Worm (Caenorhabditis elegans): ENCODE measurements around the gene F41E7.2.

Gene F41E7.2

DNA sequence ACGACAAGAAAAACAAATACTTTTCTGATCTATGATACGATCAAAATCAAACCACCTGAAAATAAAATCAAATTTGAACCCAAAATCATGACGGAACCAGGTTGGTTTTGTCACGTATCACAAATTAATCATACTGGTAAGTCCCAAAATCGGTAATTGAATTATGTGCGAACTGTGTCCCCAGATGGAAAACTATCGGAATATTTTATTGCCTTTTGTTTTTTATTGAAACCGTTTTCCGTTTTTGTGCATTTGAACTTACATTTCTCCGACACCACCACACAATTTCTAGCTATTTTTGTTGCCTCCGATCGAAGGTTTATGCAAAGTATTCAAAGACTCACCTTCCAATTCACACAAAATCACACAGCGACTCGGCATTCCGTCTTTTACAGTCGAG is at the start of gene F41E7.2:
F41E7.2 (plus strand) TSS at position 301 of the 400 bp plus-strand sequence.
- TF ChIP-seq pes-1 (GFP tag; IDR thresholded peaks at IDR 0.05) = no peak
- TF ChIP-seq ceh-36 (tag; optimal IDR thresholded peaks at IDR 0.05) = no peak
- no peak for TF ChIP-seq F13C5.2 (tag; optimal IDR thresholded peaks at IDR 0.05)
- no peak for TF ChIP-seq aly-1 (tag; optimal IDR thresholded peaks at IDR 0.05)

DNA sequence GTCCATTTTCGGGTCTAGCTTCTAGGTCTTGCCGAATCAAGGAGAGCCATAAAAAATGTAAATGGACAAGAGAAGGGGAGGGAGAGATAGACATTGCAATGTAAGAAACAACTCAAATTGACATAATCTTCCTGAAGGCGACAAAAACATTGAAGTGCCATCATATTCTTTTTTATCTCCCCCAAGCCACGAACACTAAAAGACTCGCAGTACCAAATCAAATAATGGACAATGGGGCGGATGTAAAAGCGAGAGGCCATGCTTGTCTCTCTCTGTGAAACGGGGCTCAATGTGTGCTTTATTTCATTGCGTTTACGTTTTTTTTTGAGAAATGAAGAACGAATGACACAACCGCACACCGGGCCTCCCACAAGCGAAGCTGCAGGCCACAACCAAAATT is 47.6 kb upstream of the F41E7.2 start:
- TF ChIP-seq hnd-1 (tag; optimal IDR thresholded peaks at IDR 0.05) (no peak), tbx-37 (GFP tag; conservative IDR thresholded peaks at IDR 0.05) (no peak), ceh-36 (tag; optimal IDR thresholded peaks at IDR 0.05) (no peak), tra-4 (tag; optimal IDR thresholded peaks at IDR 0.05) (no peak), aly-1 (tag; optimal IDR thresholded peaks at IDR 0.05) (no peak), flt-1 (GFP tag; IDR thresholded peaks at IDR 0.05) (no peak), sea-1 (GFP tag; conservative IDR thresholded peaks at IDR 0.05) (no peak), hmg-4 (GFP tag; optimal IDR thresholded peaks at IDR 0.05) (no peak), ets-7 (tag; optimal IDR thresholded peaks at IDR 0.05) (no peak)

DNA sequence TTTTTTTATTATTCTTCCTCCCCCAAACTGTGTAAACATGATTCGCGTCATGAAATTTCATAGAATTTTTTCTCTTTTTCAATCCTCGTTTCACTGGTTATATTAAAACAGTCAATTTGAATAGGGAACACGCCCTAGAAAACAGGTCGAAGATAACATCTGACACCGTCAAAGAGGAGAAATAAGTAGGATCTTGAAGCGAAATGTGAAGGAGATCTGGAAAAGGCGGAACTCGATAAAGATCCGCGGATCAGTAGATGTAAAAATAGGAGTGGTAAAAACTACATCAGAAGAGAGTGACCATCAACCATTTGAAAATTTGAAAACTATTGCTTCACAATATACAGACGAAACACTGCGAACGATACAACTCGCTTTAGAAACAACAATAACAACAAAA is 46.3 kb upstream of the F41E7.2 start:
- TF ChIP-seq sea-1 (GFP tag; conservative IDR thresholded peaks at IDR 0.05) = no peak
- no peak for TF ChIP-seq hnd-1 (tag; optimal IDR thresholded peaks at IDR 0.05)
- no peak for TF ChIP-seq ceh-13 (GFP tag; optimal IDR thresholded peaks at IDR 0.05)
- TF ChIP-seq flt-1 (GFP tag; IDR thresholded peaks at IDR 0.05) = no peak
- no peak for TF ChIP-seq hmg-4 (GFP tag; optimal IDR thresholded peaks at IDR 0.05)
- TF ChIP-seq F13C5.2 (tag; optimal IDR thresholded peaks at IDR 0.05) = no peak
- no peak for TF ChIP-seq scrt-1 (GFP tag; IDR thresholded peaks at IDR 0.05)
- TF ChIP-seq tbx-37 (GFP tag; conservative IDR thresholded peaks at IDR 0.05) = no peak
- TF ChIP-seq pes-1 (GFP tag; IDR thresholded peaks at IDR 0.05) = no peak
- no peak for TF ChIP-seq aly-1 (tag; optimal IDR thresholded peaks at IDR 0.05)
- TF ChIP-seq ama-1 (optimal IDR thresholded peaks at IDR 0.05) = no peak
- TF ChIP-seq hmbx-1 (tag; optimal IDR thresholded peaks at IDR 0.05) = no peak
- TF ChIP-seq ceh-36 (tag; optimal IDR thresholded peaks at IDR 0.05) = no peak
- TF ChIP-seq tbx-11 (GFP tag; IDR thresholded peaks at IDR 0.05) = no peak
- no peak for TF ChIP-seq ets-7 (tag; optimal IDR thresholded peaks at IDR 0.05)
- no peak for TF ChIP-seq B0310.2 (tag; optimal IDR thresholded peaks at IDR 0.05)
- no peak for TF ChIP-seq tra-4 (tag; optimal IDR thresholded peaks at IDR 0.05)

DNA sequence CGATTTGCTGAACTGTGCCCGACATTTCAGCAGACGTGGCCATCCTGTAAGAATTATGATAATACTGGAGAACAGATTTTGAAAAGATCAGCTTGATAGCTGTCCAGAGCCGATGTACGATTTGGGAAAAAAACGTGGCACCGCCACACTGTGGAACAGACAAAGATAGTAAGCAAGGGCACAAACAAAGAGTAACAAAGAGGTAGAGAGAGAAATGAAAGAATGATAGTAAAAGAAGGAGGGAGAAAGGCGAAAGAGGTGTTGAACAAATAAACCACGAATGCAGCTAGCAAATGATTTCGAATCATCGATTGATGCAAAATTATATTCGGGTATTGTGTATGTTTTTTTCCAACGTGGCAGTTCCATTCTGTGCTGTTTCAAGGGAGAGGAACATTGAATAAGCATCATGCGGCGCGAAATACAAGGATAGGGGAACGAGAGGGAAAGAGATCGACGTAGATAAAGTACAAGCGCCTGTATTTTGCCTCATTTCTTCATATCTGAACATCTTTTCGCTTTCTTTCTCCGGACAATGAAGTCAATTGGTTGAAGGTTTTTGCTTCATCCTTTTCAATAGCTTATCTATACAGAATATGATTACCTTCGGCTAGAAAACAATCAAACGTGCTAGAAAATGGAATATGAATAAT is 45.3 kb upstream of the F41E7.2 start, which contains the start of gene C14H10.3:
C14H10.3 (minus strand) TSS at position 44 of the 653 bp plus-strand sequence.
- TF ChIP-seq scrt-1 (GFP tag; IDR thresholded peaks at IDR 0.05) = no peak
- TF ChIP-seq B0310.2 (tag; optimal IDR thresholded peaks at IDR 0.05) = no peak
- TF ChIP-seq tra-4 (tag; optimal IDR thresholded peaks at IDR 0.05) = no peak
- no peak for TF ChIP-seq hnd-1 (tag; optimal IDR thresholded peaks at IDR 0.05)
- no peak for TF ChIP-seq ceh-13 (GFP tag; optimal IDR thresholded peaks at IDR 0.05)
- TF ChIP-seq tbx-11 (GFP tag; IDR thresholded peaks at IDR 0.05) = no peak
- no peak for TF ChIP-seq tbx-37 (GFP tag; conservative IDR thresholded peaks at IDR 0.05)
- no peak for TF ChIP-seq hmg-4 (GFP tag; optimal IDR thresholded peaks at IDR 0.05)
- no peak for TF ChIP-seq flt-1 (GFP tag; IDR thresholded peaks at IDR 0.05)
- no peak for TF ChIP-seq ama-1 (optimal IDR thresholded peaks at IDR 0.05)
- no peak for TF ChIP-seq hmbx-1 (tag; optimal IDR thresholded peaks at IDR 0.05)
- TF ChIP-seq sea-1 (GFP tag; conservative IDR thresholded peaks at IDR 0.05) = no peak
- no peak for TF ChIP-seq pes-1 (GFP tag; IDR thresholded peaks at IDR 0.05)
- no peak for TF ChIP-seq ceh-36 (tag; optimal IDR thresholded peaks at IDR 0.05)
- no peak for TF ChIP-seq F13C5.2 (tag; optimal IDR thresholded peaks at IDR 0.05)
- TF ChIP-seq aly-1 (tag; optimal IDR thresholded peaks at IDR 0.05) = no peak
- no peak for TF ChIP-seq ets-7 (tag; optimal IDR thresholded peaks at IDR 0.05)

DNA sequence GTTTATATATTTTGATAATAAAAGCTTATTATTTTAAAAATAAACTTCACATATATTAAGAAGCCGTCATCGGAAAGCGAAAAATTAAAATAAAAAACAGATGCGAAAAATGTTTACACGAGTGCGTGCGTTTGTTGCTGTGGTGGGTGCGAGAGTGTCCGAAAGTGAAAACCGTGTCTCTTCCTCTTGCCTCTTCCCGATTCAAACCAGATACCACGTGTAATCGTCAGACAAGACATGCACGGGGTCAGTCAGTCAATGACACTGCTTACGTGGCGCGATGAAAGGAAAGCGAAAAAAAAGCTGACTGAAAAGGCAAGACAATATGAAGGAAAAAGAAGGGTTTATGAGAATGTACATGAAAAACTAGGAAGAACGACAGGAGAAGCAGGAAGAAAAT is 42.6 kb upstream of the F41E7.2 start:
- no peak for TF ChIP-seq aly-1 (tag; optimal IDR thresholded peaks at IDR 0.05)
- TF ChIP-seq pes-1 (GFP tag; IDR thresholded peaks at IDR 0.05) = no peak
- TF ChIP-seq scrt-1 (GFP tag; IDR thresholded peaks at IDR 0.05) = no peak
- TF ChIP-seq sea-1 (GFP tag; conservative IDR thresholded peaks at IDR 0.05) = no peak
- no peak for TF ChIP-seq ama-1 (optimal IDR thresholded peaks at IDR 0.05)
- no peak for TF ChIP-seq tbx-11 (GFP tag; IDR thresholded peaks at IDR 0.05)
- TF ChIP-seq ets-7 (tag; optimal IDR thresholded peaks at IDR 0.05) = no peak
- TF ChIP-seq hmg-4 (GFP tag; optimal IDR thresholded peaks at IDR 0.05) = no peak
- no peak for TF ChIP-seq hmbx-1 (tag; optimal IDR thresholded peaks at IDR 0.05)
- no peak for TF ChIP-seq B0310.2 (tag; optimal IDR thresholded peaks at IDR 0.05)

DNA sequence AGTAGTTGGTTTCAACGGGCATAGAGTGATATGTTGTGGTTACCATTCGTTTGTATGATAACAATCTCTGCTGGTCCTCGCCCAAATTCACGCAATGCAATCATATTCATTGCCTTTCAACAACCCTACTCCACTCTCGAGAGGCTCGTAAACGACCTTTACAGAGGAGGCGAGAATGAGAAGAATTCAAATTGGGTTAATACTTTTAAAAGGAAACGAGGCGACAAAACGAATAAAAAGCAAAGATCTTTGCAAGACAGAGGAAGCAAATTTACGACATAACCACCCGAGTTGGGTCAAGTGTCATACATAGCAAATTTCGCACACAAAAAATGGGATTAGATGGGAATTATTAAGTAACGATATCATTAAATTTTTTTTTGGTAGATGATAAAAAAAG is 41.1 kb upstream of the F41E7.2 start:
- TF ChIP-seq ceh-13 (GFP tag; optimal IDR thresholded peaks at IDR 0.05) = no peak
- TF ChIP-seq aly-1 (tag; optimal IDR thresholded peaks at IDR 0.05) = no peak

DNA sequence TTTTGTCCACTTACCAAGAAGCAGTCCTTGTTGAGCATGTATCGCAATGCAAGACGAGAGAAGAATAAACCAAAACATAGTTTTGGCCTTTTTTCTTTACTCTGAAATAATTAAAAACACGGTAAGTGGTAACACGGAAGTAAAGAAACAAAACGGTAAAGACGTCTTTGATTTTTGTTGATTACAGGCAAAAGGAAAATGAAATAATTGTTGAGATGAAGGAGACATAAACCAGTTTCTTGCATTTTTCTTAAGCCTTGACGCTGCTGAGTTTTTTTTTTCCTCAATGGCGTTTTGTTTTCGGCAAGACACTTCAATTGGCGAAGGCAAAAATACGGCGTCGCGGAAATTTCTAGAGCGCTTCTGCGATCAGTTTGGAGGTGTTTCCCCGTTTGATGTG is 36.6 kb upstream of the F41E7.2 start, which contains the start of gene zipt-13:
zipt-13 (minus strand) TSS at position 101 of the 400 bp plus-strand sequence.
- TF ChIP-seq tra-4 (tag; optimal IDR thresholded peaks at IDR 0.05) = no peak
- TF ChIP-seq aly-1 (tag; optimal IDR thresholded peaks at IDR 0.05) = no peak
- no peak for TF ChIP-seq tbx-37 (GFP tag; conservative IDR thresholded peaks at IDR 0.05)
- TF ChIP-seq hnd-1 (tag; optimal IDR thresholded peaks at IDR 0.05) = no peak
- TF ChIP-seq pes-1 (GFP tag; IDR thresholded peaks at IDR 0.05) = no peak

DNA sequence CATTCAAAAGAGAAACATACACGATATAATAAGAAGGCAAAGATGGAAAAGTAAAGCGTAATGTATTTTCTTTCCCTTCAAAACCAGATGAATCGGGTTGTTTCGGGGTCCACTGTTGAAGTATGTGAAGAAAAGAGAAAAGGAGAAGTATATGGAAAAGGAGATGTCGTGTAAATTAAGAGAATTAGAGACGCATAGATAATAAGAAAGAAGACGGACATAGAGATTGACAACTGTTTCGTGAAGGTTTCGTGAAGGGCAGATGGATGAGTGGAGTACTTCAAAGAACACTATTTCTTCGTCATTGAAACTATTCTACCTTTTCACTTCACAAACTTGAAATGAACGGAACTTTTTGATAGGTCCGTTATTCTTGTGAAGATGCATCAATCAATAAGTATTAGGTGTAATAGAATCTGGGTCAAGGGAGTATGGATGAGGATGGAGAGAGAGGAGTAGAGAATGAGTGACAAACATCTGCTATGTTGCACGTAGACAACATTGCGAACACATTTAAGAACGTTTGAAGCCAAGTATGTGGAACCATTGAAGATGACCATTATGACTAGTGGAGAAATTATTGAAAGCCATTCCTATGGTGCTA is 35.2 kb upstream of the F41E7.2 start:
- TF ChIP-seq ceh-13 (GFP tag; optimal IDR thresholded peaks at IDR 0.05) (no peak), flt-1 (GFP tag; IDR thresholded peaks at IDR 0.05) (no peak), ets-7 (tag; optimal IDR thresholded peaks at IDR 0.05) (no peak), B0310.2 (tag; optimal IDR thresholded peaks at IDR 0.05) (no peak), aly-1 (tag; optimal IDR thresholded peaks at IDR 0.05) (no peak), hnd-1 (tag; optimal IDR thresholded peaks at IDR 0.05) (no peak), ama-1 (optimal IDR thresholded peaks at IDR 0.05) (no peak), hmg-4 (GFP tag; optimal IDR thresholded peaks at IDR 0.05) (no peak), ceh-36 (tag; optimal IDR thresholded peaks at IDR 0.05) (no peak), scrt-1 (GFP tag; IDR thresholded peaks at IDR 0.05) (no peak), tbx-37 (GFP tag; conservative IDR thresholded peaks at IDR 0.05) (no peak), tra-4 (tag; optimal IDR thresholded peaks at IDR 0.05) (no peak), sea-1 (GFP tag; conservative IDR thresholded peaks at IDR 0.05) (no peak), hmbx-1 (tag; optimal IDR thresholded peaks at IDR 0.05) (no peak)

Data from whole organism, early embryonic.